Worm (Caenorhabditis elegans): Measurements from ENCODE around the gene gcy-31.

Gene gcy-31

DNA sequence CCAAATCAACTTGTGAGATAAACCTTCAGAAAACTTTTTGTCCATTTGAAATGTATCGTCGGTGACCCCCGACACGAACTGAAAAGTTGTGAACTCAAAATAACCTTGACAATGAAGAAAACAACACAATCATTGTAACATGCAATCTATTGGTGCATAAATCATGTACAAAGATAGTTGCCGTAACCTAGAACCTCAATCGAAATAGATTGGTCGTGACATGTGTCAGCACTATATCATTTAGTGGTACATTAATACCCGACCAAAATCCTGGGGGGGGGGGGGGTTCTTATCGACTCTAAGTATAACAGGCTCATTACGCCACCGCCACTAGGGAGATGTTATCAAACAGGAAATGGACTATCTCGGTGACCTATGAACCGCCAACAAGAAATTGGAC is 372 bp downstream of the gcy-31 start:
- TF ChIP-seq ztf-16 (tag; optimal IDR thresholded peaks at IDR 0.05) (no peak), tbx-7 (tag; optimal IDR thresholded peaks at IDR 0.05) (no peak), unc-55 (GFP tag; optimal IDR thresholded peaks at IDR 0.05) (peak; percentile 68)

DNA sequence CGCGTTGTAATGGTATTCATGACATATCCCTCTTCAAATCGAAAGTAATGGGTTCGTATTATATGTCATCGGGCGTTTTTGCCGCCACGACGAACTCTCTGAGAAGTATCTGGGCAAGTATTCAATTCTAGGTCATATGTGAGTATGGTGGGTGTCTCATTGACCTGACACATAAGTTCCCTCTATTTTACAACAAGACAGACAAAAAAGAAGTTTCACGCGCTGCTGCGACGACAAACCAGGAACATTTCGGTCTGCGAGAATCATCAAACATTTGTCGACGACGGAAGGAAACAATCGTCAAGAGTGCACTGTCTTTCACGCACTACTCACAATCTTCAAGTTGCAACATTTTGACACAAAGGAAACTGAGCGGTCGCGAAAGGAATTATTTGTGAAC is 2.0 kb downstream of the gcy-31 start:
- TF ChIP-seq hlh-8 (tag; optimal IDR thresholded peaks at IDR 0.05) (no peak), ceh-34 (tag; optimal IDR thresholded peaks at IDR 0.05) (no peak), ceh-19 (GFP tag; optimal IDR thresholded peaks at IDR 0.05) (no peak), syd-9 (tag; optimal IDR thresholded peaks at IDR 0.05) (no peak), ref-2 (tag; optimal IDR thresholded peaks at IDR 0.05) (no peak), elt-2 (tag; optimal IDR thresholded peaks at IDR 0.05) (no peak)

DNA sequence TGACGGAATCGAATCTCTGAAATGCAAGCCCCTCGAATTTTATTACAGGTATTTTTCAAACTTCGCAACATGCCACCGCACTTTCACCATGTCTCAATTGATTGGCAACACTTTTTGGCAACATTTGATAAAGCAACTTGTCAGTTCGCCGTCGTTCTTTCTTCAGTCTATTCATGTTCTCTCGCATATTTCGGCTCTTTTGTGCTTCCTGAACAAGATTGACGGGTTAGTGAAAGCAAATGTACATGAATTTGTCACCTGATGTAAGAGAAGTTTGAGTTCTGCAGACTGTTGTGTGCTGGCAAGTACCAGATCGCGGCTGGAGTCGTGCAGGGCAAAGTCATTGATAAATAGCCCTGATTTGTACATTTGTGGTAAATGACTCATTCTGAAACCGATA is 5.2 kb downstream of the gcy-31 start:
- no peak for TF ChIP-seq hlh-6 (tag; optimal IDR thresholded peaks at IDR 0.05)

DNA sequence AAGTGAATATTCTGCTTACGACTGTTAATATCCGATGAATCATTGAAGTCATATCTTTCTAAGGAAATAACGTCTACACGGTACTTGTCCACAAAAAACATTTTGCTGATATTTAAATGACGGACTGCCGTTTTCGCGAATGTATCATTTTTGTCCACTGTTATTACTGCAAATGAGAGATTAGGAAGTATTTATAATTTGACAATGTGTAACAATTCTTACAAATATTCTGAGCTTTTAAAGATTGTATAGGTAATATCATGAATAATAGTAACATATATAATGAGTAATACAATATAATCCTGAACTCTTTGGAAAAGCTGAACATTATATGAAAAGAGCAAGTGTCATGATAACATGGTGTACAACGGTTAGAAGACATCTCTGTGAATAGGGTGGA is 7.5 kb downstream of the gcy-31 start, which contains the start of gene glr-7:
TSS of gene glr-7 (minus strand) at position 101 of the 400 bp plus-strand sequence.
- TF ChIP-seq ceh-2 (tag; optimal IDR thresholded peaks at IDR 0.05): no peak
- no peak for TF ChIP-seq ceh-34 (tag; optimal IDR thresholded peaks at IDR 0.05)
- TF ChIP-seq madf-2 (tag; optimal IDR thresholded peaks at IDR 0.05): no peak
- no peak for TF ChIP-seq zip-5 (tag; optimal IDR thresholded peaks at IDR 0.05)
- no peak for TF ChIP-seq ceh-30 (tag; optimal IDR thresholded peaks at IDR 0.05)

DNA sequence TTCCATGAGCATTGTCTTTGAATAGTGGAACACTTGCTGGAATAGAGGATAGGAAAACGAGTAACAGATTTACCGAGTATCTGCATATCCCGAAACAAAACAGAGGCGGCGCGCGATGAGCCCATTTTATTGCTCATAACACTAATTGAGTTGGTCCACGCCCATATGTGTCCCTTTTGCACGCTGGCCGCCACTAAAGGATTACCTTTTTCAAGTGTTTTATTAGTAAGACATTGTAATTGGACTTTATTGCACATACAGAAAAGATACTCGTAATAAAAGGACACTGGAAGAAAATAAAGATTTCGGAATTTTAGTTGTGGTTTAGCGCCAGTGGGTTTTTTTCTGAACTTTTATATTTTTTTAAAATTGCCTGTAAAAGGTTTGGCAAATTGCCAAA is 14.0 kb downstream of the gcy-31 start, which contains the start of gene hlh-15:
TSS of gene hlh-15 (minus strand) at position 101 of the 400 bp plus-strand sequence.
- no peak for TF ChIP-seq ttx-3 (tag; optimal IDR thresholded peaks at IDR 0.05)
- TF ChIP-seq ceh-2 (tag; optimal IDR thresholded peaks at IDR 0.05): no peak
- TF ChIP-seq odd-2 (tag; optimal IDR thresholded peaks at IDR 0.05): no peak
- TF ChIP-seq hlh-8 (tag; optimal IDR thresholded peaks at IDR 0.05): no peak
- TF ChIP-seq ceh-14 (tag; optimal IDR thresholded peaks at IDR 0.05): no peak
- no peak for TF ChIP-seq pat-9 (tag; optimal IDR thresholded peaks at IDR 0.05)
- TF ChIP-seq pax-1 (tag; optimal IDR thresholded peaks at IDR 0.05): no peak
- no peak for TF ChIP-seq dmd-4 (tag; optimal IDR thresholded peaks at IDR 0.05; ENCODE audit: borderline replicate concordance)
- TF ChIP-seq ceh-6 (GFP tag; optimal IDR thresholded peaks at IDR 0.05): no peak
- TF ChIP-seq syd-9 (tag; optimal IDR thresholded peaks at IDR 0.05): no peak
- TF ChIP-seq C38D4.7 (GFP tag; optimal IDR thresholded peaks at IDR 0.05): no peak
- no peak for TF ChIP-seq unc-86 (tag; optimal IDR thresholded peaks at IDR 0.05)
- no peak for TF ChIP-seq che-1 (tag; optimal IDR thresholded peaks at IDR 0.05)
- TF ChIP-seq zip-5 (tag; optimal IDR thresholded peaks at IDR 0.05): no peak
- no peak for TF ChIP-seq fkh-6 (tag; optimal IDR thresholded peaks at IDR 0.05)
- no peak for TF ChIP-seq ceh-31 (tag; optimal IDR thresholded peaks at IDR 0.05)
- no peak for TF ChIP-seq hlh-15 (tag; optimal IDR thresholded peaks at IDR 0.05)
- no peak for TF ChIP-seq sox-2 (GFP tag; IDR thresholded peaks at IDR 0.05)
- TF ChIP-seq hlh-6 (tag; optimal IDR thresholded peaks at IDR 0.05): no peak
- TF ChIP-seq ahr-1 (tag; optimal IDR thresholded peaks at IDR 0.05): no peak

DNA sequence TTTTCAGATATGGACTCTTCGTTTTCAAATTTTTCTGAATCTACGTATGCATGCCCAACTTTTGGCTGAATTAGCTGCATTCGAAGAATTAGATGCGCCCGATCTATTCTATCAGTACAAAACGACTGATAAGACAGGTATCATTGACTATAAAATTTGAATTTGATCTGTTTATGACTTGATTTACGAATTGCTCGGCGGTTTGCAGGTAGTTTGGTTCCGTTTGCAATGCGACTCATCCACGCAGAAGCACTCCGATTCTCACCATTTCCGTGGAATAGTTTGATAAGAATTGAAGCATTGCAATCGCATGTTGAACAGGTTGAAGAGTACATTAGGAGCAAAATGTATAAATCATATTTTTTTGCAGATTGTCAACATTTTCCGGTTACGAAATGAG is 16.3 kb downstream of the gcy-31 start:
- TF ChIP-seq fkh-10 (GFP tag; optimal IDR thresholded peaks at IDR 0.05): no peak
- TF ChIP-seq fkh-6 (tag; optimal IDR thresholded peaks at IDR 0.05): no peak
- no peak for TF ChIP-seq ceh-19 (GFP tag; optimal IDR thresholded peaks at IDR 0.05)
- TF ChIP-seq ceh-14 (tag; optimal IDR thresholded peaks at IDR 0.05): no peak
- TF ChIP-seq hlh-15 (tag; optimal IDR thresholded peaks at IDR 0.05): no peak
- TF ChIP-seq elt-4 (tag; optimal IDR thresholded peaks at IDR 0.05): no peak
- no peak for TF ChIP-seq che-1 (tag; optimal IDR thresholded peaks at IDR 0.05)
- TF ChIP-seq fax-1 (tag; optimal IDR thresholded peaks at IDR 0.05): no peak

All from whole organism, late embryonic.